Fruit fly (Drosophila melanogaster) whole organism, pupa: ENCODE data around the gene CG32055.

Experiments
- CG10348 ChIP-seq: fragments of 200-800 bp; sonication (Bioruptor generic); IDR thresholded peaks from 2 replicates; pipeline ENCODE4 v1.3.6; 2022; ENCODE audit warnings: missing biosample characterization, missing genetic modification characterization
- CG13204 ChIP-seq: fragments of 200-800 bp; sonication (Bioruptor generic); optimal IDR thresholded peaks from 2 replicates; lab custom pipeline; 2018; ENCODE audit warnings: missing biosample characterization, mild to moderate bottlenecking, missing genetic modification characterization, moderate library complexity
- CG32121 ChIP-seq: fragments of 200-800 bp; sonication (Bioruptor generic); IDR thresholded peaks from 2 replicates; pipeline ENCODE4 v1.3.6; 2022; ENCODE audit warnings: missing biosample characterization, missing genetic modification characterization
- CG4496 ChIP-seq: fragments of 200-800 bp; sonication (Bioruptor generic); IDR thresholded peaks from 3 replicates; pipeline ENCODE4 v1.3.6; 2022; ENCODE audit warnings: missing biosample characterization, missing genetic modification characterization
- CG8159 ChIP-seq: fragments of 200-800 bp; sonication (Bioruptor generic); optimal IDR thresholded peaks from 3 replicates; lab custom pipeline; 2018; ENCODE audit warnings: missing biosample characterization, mild to moderate bottlenecking, missing genetic modification characterization, moderate library complexity
- D1 ChIP-seq: fragments of 200-800 bp; sonication (Bioruptor generic); optimal IDR thresholded peaks from 2 replicates; lab custom pipeline; 2018; ENCODE audit warnings: missing biosample characterization, mild to moderate bottlenecking, missing genetic modification characterization, moderate library complexity
- EcR ChIP-seq: fragments of 200-800 bp; sonication (Bioruptor generic); optimal IDR thresholded peaks from 3 replicates; lab custom pipeline; 2019; ENCODE audit warnings: missing biosample characterization, missing genetic modification characterization, mild to moderate bottlenecking, moderate library complexity, missing genetic modification reagents
- Pif1B ChIP-seq: fragments of 200-800 bp; sonication (Bioruptor generic); optimal IDR thresholded peaks from 3 replicates; lab custom pipeline; 2016; ENCODE audit warnings: missing biosample characterization, missing genetic modification characterization

dm6 chr3L:10205823-10206222 is 14.1 kb downstream of the CG32055 start:
- no peak for TF ChIP-seq CG13204 (GFP tag; lab: Kevin White, UChicago)
- no peak for TF ChIP-seq D1
- no peak for TF ChIP-seq CG8159 (tag; lab: Kevin White, UChicago)
- TF ChIP-seq CG32121 (GFP tag; lab: Robert Waterston, UW), result no peak
- TF ChIP-seq CG10348, result no peak
- no peak for TF ChIP-seq Pif1B (GFP tag; lab: Kevin White, UChicago)
- TF ChIP-seq CG4496 (GFP tag; lab: Robert Waterston, UW), result no peak
- TF ChIP-seq EcR, result no peak
